Fruit fly (Drosophila melanogaster): ENCODE data around the gene lic.
A peak's percentile ranks its signal among the peaks of the same experiment; 100 is the strongest.

The lic gene

dm6 chrX:13135702-13136101 lies 44.8 kb downstream of the lic start (continued):
- peak; percentile 18 for TF ChIP-seq MTF-1 (GFP tag; optimal IDR thresholded peaks at IDR 0.05; ENCODE audit: borderline replicate concordance)
- TF ChIP-seq CG7372 (GFP tag; IDR thresholded peaks at IDR 0.05), result no peak
- TF ChIP-seq eve (GFP tag; optimal IDR thresholded peaks at IDR 0.05), result peak in 1 of 2 experiments; percentile 86
- no peak for TF ChIP-seq jigr1 (GFP tag; IDR thresholded peaks at IDR 0.05)
- no peak for TF ChIP-seq gsb (GFP tag; IDR thresholded peaks at IDR 0.05)
- no peak for TF ChIP-seq luna (GFP tag; optimal IDR thresholded peaks at IDR 0.05)
- TF ChIP-seq bab2 (GFP tag; optimal IDR thresholded peaks at IDR 0.05), result peak; percentile 51
- no peak; the same call in 1 of the 2 replicates for TF ChIP-seq CG4360 (GFP tag; IDR thresholded peaks at IDR 0.05)
- peak; percentile 17 for TF ChIP-seq CG10462 (GFP tag; optimal IDR thresholded peaks at IDR 0.05)
- TF ChIP-seq pan (optimal IDR thresholded peaks at IDR 0.05), result no peak
- peak in 1 of 2 experiments; percentile 43 for TF ChIP-seq pan (GFP tag; optimal IDR thresholded peaks at IDR 0.05 in 1 of 2, IDR thresholded peaks at IDR 0.05 in 1 of 2)
- TF ChIP-seq CG11398 (GFP tag; optimal IDR thresholded peaks at IDR 0.05), result peak; percentile 13
- no peak for TF ChIP-seq tup (GFP tag; optimal IDR thresholded peaks at IDR 0.05)
- TF ChIP-seq br (optimal IDR thresholded peaks at IDR 0.05), result no peak
- TF ChIP-seq tna (GFP tag; IDR thresholded peaks at IDR 0.05; ENCODE audit: partially characterized antibody), result no peak
- peak; percentile 59 for TF ChIP-seq CoRest (tag; optimal IDR thresholded peaks at IDR 0.05)
- no peak for TF ChIP-seq Jarid2 (GFP tag; optimal IDR thresholded peaks at IDR 0.05)
- TF ChIP-seq CG15601 (tag; optimal IDR thresholded peaks at IDR 0.05), result no peak
- peak; percentile 37 for TF ChIP-seq Meics (GFP tag; optimal IDR thresholded peaks at IDR 0.05)
- no peak for TF ChIP-seq Tbp (GFP tag; optimal IDR thresholded peaks at IDR 0.05)
- TF ChIP-seq emc (GFP tag; optimal IDR thresholded peaks at IDR 0.05), result no peak
- peak; percentile 54; the same call in 1 of the 2 replicates for TF ChIP-seq CG43689 (GFP tag; IDR thresholded peaks at IDR 0.05)
- TF ChIP-seq Doc3 (GFP tag; IDR thresholded peaks at IDR 0.05; ENCODE audit: partially characterized antibody), result no peak
- TF ChIP-seq so (GFP tag; IDR thresholded peaks at IDR 0.05), result peak; percentile 45; the same call in 1 of the 3 replicates
- TF ChIP-seq Dad (GFP tag; optimal IDR thresholded peaks at IDR 0.05), result no peak
- peak; percentile 38 for TF ChIP-seq CG1602 (GFP tag; optimal IDR thresholded peaks at IDR 0.05)
- no peak for TF ChIP-seq grn (GFP tag; optimal IDR thresholded peaks at IDR 0.05)
- TF ChIP-seq ERR (GFP tag; optimal IDR thresholded peaks at IDR 0.05), result no peak
- peak; percentile 84 for TF ChIP-seq dmrt99B (tag; optimal IDR thresholded peaks at IDR 0.05)
- TF ChIP-seq Six4 (GFP tag; optimal IDR thresholded peaks at IDR 0.05), result peak; percentile 26
- TF ChIP-seq Hr3 (GFP tag; optimal IDR thresholded peaks at IDR 0.05), result peak; percentile 51
- no peak for TF ChIP-seq C15 (GFP tag; IDR thresholded peaks at IDR 0.05)
- TF ChIP-seq ATbp (GFP tag; optimal IDR thresholded peaks at IDR 0.05), result peak; percentile 59
- TF ChIP-seq sc (optimal IDR thresholded peaks at IDR 0.05), result no peak
- TF ChIP-seq sc (GFP tag; optimal IDR thresholded peaks at IDR 0.05), result no peak
- no peak for TF ChIP-seq trh (GFP tag; optimal IDR thresholded peaks at IDR 0.05)
- TF ChIP-seq Taf1 (GFP tag; IDR thresholded peaks at IDR 0.05), result no peak
- TF ChIP-seq disco-r (GFP tag; optimal IDR thresholded peaks at IDR 0.05), result peak; percentile 19
- no peak for TF ChIP-seq bowl (GFP tag; IDR thresholded peaks at IDR 0.05)
- TF ChIP-seq phol (tag; optimal IDR thresholded peaks at IDR 0.05), result peak; percentile 71
- peak; percentile 46 for TF ChIP-seq Chrac-16 (GFP tag; optimal IDR thresholded peaks at IDR 0.05)
- TF ChIP-seq CG8924 (tag; optimal IDR thresholded peaks at IDR 0.05), result peak; percentile 50
- TF ChIP-seq Fer1 (GFP tag; optimal IDR thresholded peaks at IDR 0.05), result peak; percentile 27
- no peak for TF ChIP-seq CG2202 (tag; optimal IDR thresholded peaks at IDR 0.05)
- TF ChIP-seq Bdp1 (GFP tag; optimal IDR thresholded peaks at IDR 0.05), result no peak
- TF ChIP-seq CG34376 (GFP tag; optimal IDR thresholded peaks at IDR 0.05), result no peak
- TF ChIP-seq twi (tag; optimal IDR thresholded peaks at IDR 0.05), result no peak
- TF ChIP-seq CG8944 (GFP tag; optimal IDR thresholded peaks at IDR 0.05), result peak; percentile 57
- no peak for TF ChIP-seq ab (GFP tag; optimal IDR thresholded peaks at IDR 0.05)
- peak; percentile 21 for TF ChIP-seq CG3163 (GFP tag; optimal IDR thresholded peaks at IDR 0.05)
- no peak for TF ChIP-seq CG14667 (GFP tag; IDR thresholded peaks at IDR 0.05)
- TF ChIP-seq row (GFP tag; IDR thresholded peaks at IDR 0.05), result peak; percentile 60
- no peak for TF ChIP-seq tll (GFP tag; optimal IDR thresholded peaks at IDR 0.05)

All from whole organism, embryonic.